Worm (Caenorhabditis elegans): ENCODE results near the gene cpsf-3.

The cpsf-3 gene

DNA sequence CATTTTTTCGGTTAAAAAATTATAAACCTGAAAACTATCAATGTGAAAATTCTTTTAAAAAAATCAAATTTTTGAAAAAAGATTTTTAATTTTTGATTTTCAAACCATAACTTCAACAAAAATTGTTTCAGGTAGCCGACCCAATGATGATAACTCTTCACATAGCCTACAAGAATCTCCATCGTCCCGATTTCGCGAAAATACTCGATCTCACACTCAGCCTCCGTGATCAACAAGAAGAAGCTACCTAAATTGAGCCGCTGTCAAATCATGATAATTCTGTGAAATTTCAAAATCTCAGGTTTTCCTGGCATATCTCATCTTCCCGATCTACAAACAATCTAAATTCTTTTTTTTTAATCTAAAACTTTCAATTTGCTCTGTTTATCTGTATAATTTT is 32.4 kb downstream of the cpsf-3 start:
- TF ChIP-seq dao-5 (tag; optimal IDR thresholded peaks at IDR 0.05) (no peak), W03F9.2 (tag; optimal IDR thresholded peaks at IDR 0.05) (no peak), him-1 (tag; optimal IDR thresholded peaks at IDR 0.05) (no peak)

ce11 chrIV:13247780-13248179 is 34.9 kb downstream of the cpsf-3 start:
- no peak for TF ChIP-seq him-1 (tag; optimal IDR thresholded peaks at IDR 0.05)
- TF ChIP-seq dao-5 (tag; optimal IDR thresholded peaks at IDR 0.05), result no peak
- TF ChIP-seq W03F9.2 (tag; optimal IDR thresholded peaks at IDR 0.05), result no peak

DNA sequence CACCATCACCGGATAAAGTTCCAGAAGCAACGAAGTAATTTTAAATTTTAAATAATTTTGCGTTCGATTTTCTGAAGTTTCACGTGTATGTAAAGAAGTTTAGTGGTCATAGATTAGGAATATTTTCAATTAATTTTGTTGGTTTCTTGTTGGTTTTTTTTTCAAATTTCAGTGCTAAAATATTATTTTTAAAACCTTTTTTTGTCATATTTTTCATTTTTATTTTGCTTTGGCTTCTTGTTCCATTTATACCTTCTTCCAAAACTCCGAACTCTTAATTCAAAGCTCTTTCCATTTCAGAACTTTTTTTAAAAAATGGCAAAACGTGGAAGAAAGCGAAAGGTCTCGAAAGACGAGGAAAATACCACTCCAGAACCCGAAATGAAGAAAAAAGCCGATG is 35.7 kb downstream of the cpsf-3 start, which contains the start of gene JC8.7:
Gene JC8.7, plus strand, starts transcription at position 301 of the 400 bp plus-strand sequence.
- TF ChIP-seq dao-5 (tag; optimal IDR thresholded peaks at IDR 0.05) (no peak), him-1 (tag; optimal IDR thresholded peaks at IDR 0.05) (no peak), W03F9.2 (tag; optimal IDR thresholded peaks at IDR 0.05) (no peak)

DNA sequence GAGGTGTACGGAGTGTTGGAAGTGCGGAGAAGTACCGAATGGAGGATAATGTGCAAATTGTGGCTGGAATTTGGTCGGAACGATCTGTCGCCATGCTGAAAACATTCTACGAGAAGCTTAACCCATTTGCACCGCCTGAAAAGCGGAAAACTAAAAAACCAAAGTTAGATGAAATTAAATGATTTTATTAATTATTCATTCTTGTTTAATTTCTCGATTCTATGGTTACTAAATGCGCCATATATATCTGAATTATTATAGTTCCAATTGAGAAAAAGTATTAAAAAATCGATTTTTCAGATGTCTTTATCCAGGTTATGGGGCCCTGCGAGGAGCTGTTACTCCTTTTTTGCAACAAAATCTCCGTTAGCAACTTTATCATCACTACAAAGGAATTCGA is 38.7 kb downstream of the cpsf-3 start, which contains the start of gene cox-11:
Gene cox-11, plus strand, starts transcription at position 301 of the 400 bp plus-strand sequence.
- TF ChIP-seq dao-5 (tag; optimal IDR thresholded peaks at IDR 0.05), result no peak
- TF ChIP-seq W03F9.2 (tag; optimal IDR thresholded peaks at IDR 0.05), result no peak
- TF ChIP-seq him-1 (tag; optimal IDR thresholded peaks at IDR 0.05), result no peak

DNA sequence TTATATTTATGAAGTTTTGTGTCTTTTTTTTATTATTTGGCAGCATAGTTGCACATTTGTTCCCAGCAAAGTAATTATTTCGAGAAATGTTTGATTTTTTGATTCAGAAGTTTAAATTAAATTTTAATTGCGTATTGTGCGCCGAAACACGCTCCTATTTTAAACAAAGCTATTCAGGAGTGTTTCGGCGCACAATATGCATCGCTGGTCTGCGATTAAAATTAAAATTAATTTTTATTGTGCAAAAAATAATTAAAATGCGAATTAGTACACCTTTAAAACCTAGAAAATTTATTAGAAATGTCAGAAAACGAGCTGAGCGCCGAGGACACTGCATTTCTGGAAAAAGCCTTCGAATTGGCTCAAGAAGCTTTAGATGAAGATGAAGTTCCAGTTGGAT is 39.3 kb downstream of the cpsf-3 start, which contains the start of gene JC8.4:
Gene JC8.4, plus strand, starts transcription at position 301 of the 400 bp plus-strand sequence.
- TF ChIP-seq him-1 (tag; optimal IDR thresholded peaks at IDR 0.05) (no peak), dao-5 (tag; optimal IDR thresholded peaks at IDR 0.05) (no peak), W03F9.2 (tag; optimal IDR thresholded peaks at IDR 0.05) (no peak)

DNA sequence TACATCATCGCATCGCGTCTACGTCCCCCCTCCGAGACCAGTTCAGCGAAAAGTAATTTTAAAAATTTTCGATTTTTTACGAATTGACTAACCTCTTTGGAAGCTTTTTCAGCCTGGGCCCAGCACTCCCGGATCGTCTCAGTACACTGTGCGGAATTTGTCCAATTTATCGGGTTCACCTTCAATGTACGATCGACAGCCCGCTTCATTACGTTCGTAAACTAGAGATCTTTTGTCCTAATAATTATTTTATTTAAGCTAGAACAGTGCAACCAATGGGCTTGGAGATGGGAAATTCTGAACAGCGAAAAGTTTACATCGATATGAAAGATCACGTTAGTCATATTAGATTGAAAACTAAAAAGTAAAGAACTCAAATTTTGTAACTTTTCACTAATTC is 41.3 kb downstream of the cpsf-3 start:
- TF ChIP-seq W03F9.2 (tag; optimal IDR thresholded peaks at IDR 0.05) (no peak), him-1 (tag; optimal IDR thresholded peaks at IDR 0.05) (no peak), dao-5 (tag; optimal IDR thresholded peaks at IDR 0.05) (no peak)

ce11 chrIV:13240842-13241143 is 41.9 kb downstream of the cpsf-3 start, which contains the start of gene lin-54:
lin-54 (plus strand) TSS chrIV:13241044.
- TF ChIP-seq him-1 (tag; optimal IDR thresholded peaks at IDR 0.05) (no peak), W03F9.2 (tag; optimal IDR thresholded peaks at IDR 0.05) (no peak), dao-5 (tag; optimal IDR thresholded peaks at IDR 0.05) (no peak)

- TF ChIP-seq him-1 (tag; optimal IDR thresholded peaks at IDR 0.05) (peak; percentile 92), dao-5 (tag; optimal IDR thresholded peaks at IDR 0.05) (no peak), W03F9.2 (tag; optimal IDR thresholded peaks at IDR 0.05) (peak; percentile 98)
Measured at ce11 chrIV:13240078-13240841, 42.4 kb downstream of the cpsf-3 start, which contains the start of gene rpl-12. rpl-12 (minus strand) TSS chrIV:13240651.

ce11 chrIV:13238943-13239861 is 43.5 kb downstream of the cpsf-3 start, which contains the start of gene tag-115:
tag-115 (minus strand) TSS chrIV:13239414.
- TF ChIP-seq W03F9.2 (tag; optimal IDR thresholded peaks at IDR 0.05) (peak; percentile 36), him-1 (tag; optimal IDR thresholded peaks at IDR 0.05) (no peak), dao-5 (tag; optimal IDR thresholded peaks at IDR 0.05) (no peak)

DNA sequence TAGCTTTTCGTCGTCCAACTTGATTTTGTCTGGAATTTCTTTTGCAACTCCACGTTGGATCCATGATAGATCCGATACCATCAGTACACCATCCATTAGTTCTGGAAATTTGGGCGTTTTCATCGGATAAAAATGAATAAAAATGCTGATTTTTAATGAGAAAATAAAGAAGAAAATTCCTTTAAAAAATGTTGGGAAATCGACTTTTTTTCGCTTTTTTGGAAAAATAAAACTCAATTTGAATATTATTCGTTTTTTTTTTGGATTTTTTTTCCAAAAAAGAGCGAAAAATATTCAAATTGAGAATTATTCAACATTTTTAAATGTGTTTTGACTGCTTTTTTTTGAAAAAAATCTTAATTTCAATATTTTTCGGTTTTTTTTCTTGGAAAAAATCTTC is 46.2 kb downstream of the cpsf-3 start, which contains the start of gene pwp-1:
Gene pwp-1, minus strand, starts transcription at position 101 of the 400 bp plus-strand sequence.
- TF ChIP-seq dao-5 (tag; optimal IDR thresholded peaks at IDR 0.05) (no peak), him-1 (tag; optimal IDR thresholded peaks at IDR 0.05) (no peak), W03F9.2 (tag; optimal IDR thresholded peaks at IDR 0.05) (no peak)

DNA sequence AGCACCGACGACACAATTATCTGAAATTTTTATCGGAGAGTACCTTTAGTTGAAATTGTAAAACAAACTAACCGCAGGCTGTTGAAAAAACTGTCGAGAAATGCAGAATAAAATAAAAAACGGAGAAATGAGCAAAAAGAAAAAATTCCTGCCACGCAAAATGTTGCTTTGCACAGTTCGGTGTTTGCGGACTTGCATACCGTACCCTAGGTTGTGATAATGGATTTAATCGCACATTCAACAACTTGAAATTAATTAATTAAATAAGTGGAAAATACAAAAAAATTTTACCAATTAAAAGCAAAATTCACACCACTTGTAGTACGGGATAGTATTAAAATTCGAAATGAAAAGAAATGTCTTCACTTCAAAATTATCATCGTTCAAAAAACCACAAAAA is 51.3 kb downstream of the cpsf-3 start:
- no peak for TF ChIP-seq dao-5 (tag; optimal IDR thresholded peaks at IDR 0.05)
- no peak for TF ChIP-seq him-1 (tag; optimal IDR thresholded peaks at IDR 0.05)
- no peak for TF ChIP-seq W03F9.2 (tag; optimal IDR thresholded peaks at IDR 0.05)
